Worm (Caenorhabditis elegans): ENCODE data around the gene dars-1.

Gene dars-1

DNA sequence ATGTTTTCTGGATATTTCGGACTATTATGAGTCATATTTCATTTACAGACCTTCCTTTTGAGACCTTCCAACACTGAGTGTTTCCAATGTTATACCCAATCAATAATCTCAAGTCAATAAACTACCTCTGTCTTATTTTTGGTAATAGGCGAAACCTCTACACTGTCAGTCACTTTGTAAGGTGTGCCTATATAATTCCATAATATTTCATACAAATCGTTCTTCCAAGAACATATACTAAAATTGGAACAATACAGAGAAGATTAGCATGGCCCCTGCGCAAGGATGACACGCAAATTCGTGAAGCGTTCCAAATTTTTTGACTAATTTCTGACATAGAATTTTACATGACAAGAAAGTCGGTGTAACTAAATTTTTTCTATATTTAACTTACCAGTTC is 41.7 kb downstream of the dars-1 start:
- TF ChIP-seq pes-1 (GFP tag; IDR thresholded peaks at IDR 0.05) = 0 out of 2 replicates have a peak, but pooled peaks have one; percentile 13

DNA sequence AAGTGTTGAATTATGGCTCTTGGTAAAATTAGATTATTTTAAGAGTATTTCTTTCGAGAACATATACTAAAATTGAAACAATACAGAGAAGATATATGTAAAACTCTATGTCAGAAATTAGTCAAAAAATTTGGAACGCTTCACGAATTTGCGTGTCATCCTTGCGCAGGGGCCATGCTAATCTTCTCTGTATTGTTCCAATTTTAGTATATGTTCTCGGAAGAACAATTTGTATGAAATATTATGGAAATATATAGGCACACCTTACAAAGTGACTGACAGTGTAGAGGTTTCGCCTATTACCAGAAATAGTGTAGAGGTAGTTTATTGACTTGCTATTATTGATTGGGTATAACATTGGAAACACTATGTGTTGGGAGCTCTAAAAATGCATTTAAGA is 43.4 kb downstream of the dars-1 start:
- TF ChIP-seq pes-1 (GFP tag; IDR thresholded peaks at IDR 0.05) = peak; percentile 65

DNA sequence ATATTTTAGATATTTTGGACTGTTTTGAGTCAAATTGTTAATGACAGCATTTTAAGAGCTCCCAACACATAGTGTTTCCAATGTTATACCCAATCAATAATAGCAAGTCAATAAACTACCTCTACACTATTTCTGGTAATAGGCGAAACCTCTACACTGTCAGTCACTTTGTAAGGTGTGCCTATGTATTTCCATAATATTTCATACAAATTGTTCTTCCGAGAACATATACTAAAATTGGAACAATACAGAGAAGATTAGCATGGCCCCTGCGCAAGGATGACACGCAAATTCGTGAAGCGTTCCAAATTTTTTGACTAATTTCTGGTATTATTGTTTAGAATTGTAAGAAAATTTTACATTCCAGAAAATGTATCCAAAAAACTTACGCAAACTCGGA is 45.3 kb downstream of the dars-1 start:
- TF ChIP-seq pes-1 (GFP tag; IDR thresholded peaks at IDR 0.05) = peak; percentile 52; the same call in 1 of the 2 replicates

DNA sequence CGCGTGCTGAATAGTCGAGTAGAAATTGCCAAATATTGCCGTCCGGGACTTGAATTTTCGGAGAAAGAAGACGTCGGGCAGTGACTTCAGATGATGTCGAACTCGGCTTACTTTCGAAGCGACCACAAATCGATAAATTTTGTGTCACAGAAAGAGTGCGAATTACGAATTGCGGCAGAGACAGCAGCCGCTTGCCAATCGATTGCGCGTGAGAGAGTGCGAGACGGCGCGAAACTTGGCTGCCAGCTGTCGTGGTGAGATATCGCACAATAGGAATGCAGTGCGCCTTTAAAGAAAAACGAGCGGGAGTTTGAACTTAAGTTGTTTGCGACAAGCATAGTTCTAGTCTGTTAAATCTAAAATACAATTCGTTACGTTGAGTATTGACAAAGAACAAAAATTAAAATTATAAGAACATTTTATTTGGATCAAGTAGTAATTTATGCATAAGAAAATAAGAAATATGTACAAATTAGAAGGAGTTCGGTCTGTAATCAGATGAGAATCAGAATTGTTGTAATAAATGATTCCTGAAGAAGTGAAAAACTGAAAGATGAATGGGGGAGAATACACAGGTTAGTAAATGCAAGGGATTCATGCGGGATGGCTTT is 47.5 kb downstream of the dars-1 start, which contains the start of gene pir-2:
pir-2 (minus strand) TSS at position 218 of the 611 bp plus-strand sequence.
- TF ChIP-seq pes-1 (GFP tag; IDR thresholded peaks at IDR 0.05) = peak; percentile 27; the same call in 1 of the 2 replicates
- TF ChIP-seq sea-1 (GFP tag; conservative IDR thresholded peaks at IDR 0.05) = 0 out of 2 replicates have a peak, but pooled peaks have one; percentile 39
- peak; percentile 23 for TF ChIP-seq B0310.2 (tag; optimal IDR thresholded peaks at IDR 0.05)
- TF ChIP-seq ets-7 (tag; optimal IDR thresholded peaks at IDR 0.05) = no peak
- TF ChIP-seq hmg-4 (GFP tag; optimal IDR thresholded peaks at IDR 0.05) = peak; percentile 46

DNA sequence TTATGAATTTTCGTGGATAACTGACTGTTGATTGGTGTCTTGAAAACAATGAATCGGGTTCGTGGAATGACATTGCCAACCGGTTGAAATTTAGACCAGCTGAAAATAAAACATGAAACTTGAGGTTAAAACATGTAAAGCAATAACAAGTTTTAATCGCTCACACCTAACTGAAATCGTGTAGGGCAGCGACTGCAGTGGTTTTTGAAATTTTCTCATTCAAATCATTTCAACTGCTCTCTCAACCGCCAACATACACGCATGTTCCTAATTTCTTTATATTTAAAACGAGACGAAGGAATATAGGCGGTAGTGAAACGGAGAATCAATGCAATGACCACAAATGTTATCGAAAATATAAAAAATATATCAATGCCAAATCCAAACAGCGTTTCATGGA is 48.2 kb downstream of the dars-1 start:
- no peak for TF ChIP-seq hnd-1 (tag; optimal IDR thresholded peaks at IDR 0.05)
- TF ChIP-seq ceh-13 (GFP tag; optimal IDR thresholded peaks at IDR 0.05) = no peak
- TF ChIP-seq aly-1 (tag; optimal IDR thresholded peaks at IDR 0.05) = no peak
- TF ChIP-seq ceh-36 (tag; optimal IDR thresholded peaks at IDR 0.05) = no peak
- no peak for TF ChIP-seq F13C5.2 (tag; optimal IDR thresholded peaks at IDR 0.05)
- no peak for TF ChIP-seq B0310.2 (tag; optimal IDR thresholded peaks at IDR 0.05)
- TF ChIP-seq ets-7 (tag; optimal IDR thresholded peaks at IDR 0.05) = no peak
- TF ChIP-seq tra-4 (tag; optimal IDR thresholded peaks at IDR 0.05) = no peak
- no peak for TF ChIP-seq sea-1 (GFP tag; conservative IDR thresholded peaks at IDR 0.05)
- TF ChIP-seq flt-1 (GFP tag; IDR thresholded peaks at IDR 0.05) = no peak
- TF ChIP-seq pes-1 (GFP tag; IDR thresholded peaks at IDR 0.05) = no peak
- TF ChIP-seq ama-1 (optimal IDR thresholded peaks at IDR 0.05) = no peak
- no peak for TF ChIP-seq tbx-11 (GFP tag; IDR thresholded peaks at IDR 0.05)
- TF ChIP-seq scrt-1 (GFP tag; IDR thresholded peaks at IDR 0.05) = no peak
- TF ChIP-seq tbx-37 (GFP tag; conservative IDR thresholded peaks at IDR 0.05) = no peak
- no peak for TF ChIP-seq hmbx-1 (tag; optimal IDR thresholded peaks at IDR 0.05)

DNA sequence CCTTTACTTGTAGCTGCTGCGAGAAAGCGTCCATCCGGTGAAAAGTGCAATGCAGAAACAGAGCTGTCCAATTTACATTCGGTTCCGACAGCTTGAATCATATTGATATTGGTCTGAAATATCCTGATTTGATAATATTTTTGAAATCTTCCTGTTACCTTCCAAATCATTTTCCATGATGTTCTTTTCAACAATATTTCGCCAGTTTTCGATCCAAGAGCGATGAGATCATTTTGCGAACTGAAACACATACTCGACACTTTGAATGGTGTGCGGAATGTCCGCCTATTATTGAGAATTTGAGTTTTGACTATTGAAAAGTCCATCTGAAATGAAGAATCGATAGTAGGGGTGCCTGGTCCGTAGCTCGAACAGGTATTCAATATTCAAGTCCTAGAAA is 49.9 kb downstream of the dars-1 start, which contains the start of gene emb-30:
emb-30 (minus strand) TSS at position 328 of the 400 bp plus-strand sequence.
- TF ChIP-seq ets-7 (tag; optimal IDR thresholded peaks at IDR 0.05) = no peak
- TF ChIP-seq aly-1 (tag; optimal IDR thresholded peaks at IDR 0.05) = no peak
- no peak for TF ChIP-seq B0310.2 (tag; optimal IDR thresholded peaks at IDR 0.05)
- no peak for TF ChIP-seq hnd-1 (tag; optimal IDR thresholded peaks at IDR 0.05)
- no peak for TF ChIP-seq tra-4 (tag; optimal IDR thresholded peaks at IDR 0.05)
- no peak for TF ChIP-seq F13C5.2 (tag; optimal IDR thresholded peaks at IDR 0.05)
- no peak for TF ChIP-seq scrt-1 (GFP tag; IDR thresholded peaks at IDR 0.05)
- no peak for TF ChIP-seq ceh-36 (tag; optimal IDR thresholded peaks at IDR 0.05)
- TF ChIP-seq tbx-37 (GFP tag; conservative IDR thresholded peaks at IDR 0.05) = no peak

DNA sequence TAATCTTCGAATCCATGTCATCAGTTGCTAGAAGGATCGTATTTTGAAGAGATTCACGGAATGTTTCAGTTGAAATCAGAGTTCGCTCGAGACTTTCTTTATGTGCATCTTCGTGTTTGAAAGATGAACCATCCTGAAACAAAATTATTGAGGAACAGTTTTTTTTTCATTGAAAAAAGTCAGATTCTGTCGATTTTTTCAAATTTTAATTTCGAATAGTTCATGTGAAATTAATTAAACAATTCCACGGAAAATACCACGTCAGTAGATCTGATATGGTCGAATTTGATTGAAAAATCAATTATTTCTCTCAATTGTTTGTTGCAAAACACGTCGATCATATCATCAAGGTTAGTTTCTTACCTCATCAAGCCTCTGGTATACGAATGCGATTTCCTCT is 51.6 kb downstream of the dars-1 start, which contains the start of gene F54C8.1:
F54C8.1 (plus strand) TSS at position 301 of the 400 bp plus-strand sequence.
- TF ChIP-seq B0310.2 (tag; optimal IDR thresholded peaks at IDR 0.05) (no peak), sea-1 (GFP tag; conservative IDR thresholded peaks at IDR 0.05) (no peak), F13C5.2 (tag; optimal IDR thresholded peaks at IDR 0.05) (no peak), pes-1 (GFP tag; IDR thresholded peaks at IDR 0.05) (no peak), hnd-1 (tag; optimal IDR thresholded peaks at IDR 0.05) (no peak), ets-7 (tag; optimal IDR thresholded peaks at IDR 0.05) (no peak), ceh-36 (tag; optimal IDR thresholded peaks at IDR 0.05) (no peak), aly-1 (tag; optimal IDR thresholded peaks at IDR 0.05) (no peak), tra-4 (tag; optimal IDR thresholded peaks at IDR 0.05) (no peak), hmbx-1 (tag; optimal IDR thresholded peaks at IDR 0.05) (no peak), ama-1 (optimal IDR thresholded peaks at IDR 0.05) (no peak), flt-1 (GFP tag; IDR thresholded peaks at IDR 0.05) (no peak), ceh-13 (GFP tag; optimal IDR thresholded peaks at IDR 0.05) (no peak), tbx-37 (GFP tag; conservative IDR thresholded peaks at IDR 0.05) (no peak), hmg-4 (GFP tag; optimal IDR thresholded peaks at IDR 0.05) (no peak)
